Fruit fly (Drosophila melanogaster): ENCODE data around the gene CG10405.

CG10405 gene

DNA sequence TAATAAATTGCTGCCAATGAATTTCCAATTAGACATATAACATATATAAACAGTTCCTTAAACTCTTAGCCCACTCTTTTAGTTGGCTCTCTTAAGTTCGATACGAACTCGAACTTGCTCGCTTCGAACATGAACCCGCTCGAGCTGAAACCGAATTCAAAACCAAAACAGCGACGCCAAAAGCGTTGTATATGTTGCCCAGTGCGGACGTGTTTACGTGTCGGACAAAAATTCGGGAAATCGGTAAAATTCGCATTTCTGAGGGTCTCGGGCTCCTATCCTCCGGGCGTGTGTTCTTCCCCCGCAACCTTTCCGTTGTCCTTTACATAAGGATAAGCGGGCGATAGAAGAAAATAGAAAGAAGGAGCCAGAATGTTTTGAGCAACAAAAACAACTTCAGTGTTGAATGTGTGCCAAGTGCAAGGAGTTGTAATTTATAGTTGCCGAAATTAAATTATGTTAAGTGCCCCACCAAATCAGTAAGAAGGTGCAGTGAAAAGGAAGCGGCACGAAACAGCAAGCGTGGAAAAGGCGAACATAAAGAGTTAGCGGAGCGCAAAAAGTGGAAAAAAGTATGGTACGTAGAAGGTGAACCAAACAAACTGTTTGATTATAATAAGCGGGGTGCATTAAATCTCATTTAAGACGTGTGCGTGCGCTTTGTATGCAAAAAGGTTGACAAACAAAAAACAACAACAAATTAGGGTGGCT, 48.5 kb downstream of the CG10405 start, which contains the start of gene CG42342 (continued):
- no peak for TF ChIP-seq CG10274 (GFP tag; optimal IDR thresholded peaks at IDR 0.05)
- TF ChIP-seq gcm (GFP tag; optimal IDR thresholded peaks at IDR 0.05): peak; percentile 38
- TF ChIP-seq D19A (tag; optimal IDR thresholded peaks at IDR 0.05): peak; percentile 3
- peak; percentile 6 for TF ChIP-seq Fer1 (GFP tag; optimal IDR thresholded peaks at IDR 0.05)
- no peak for TF ChIP-seq CG16779 (GFP tag; IDR thresholded peaks at IDR 0.05)
- TF ChIP-seq Bgb (GFP tag; IDR thresholded peaks at IDR 0.05; ENCODE audit: partially characterized antibody): peak; percentile 45; the same call in 1 of the 2 replicates
- no peak for TF ChIP-seq Chrac-16 (GFP tag; optimal IDR thresholded peaks at IDR 0.05)
- TF ChIP-seq eve (GFP tag; optimal IDR thresholded peaks at IDR 0.05): peak in 1 of 2 experiments; percentile 11
- peak; percentile 89 for TF ChIP-seq Jarid2 (GFP tag; optimal IDR thresholded peaks at IDR 0.05)
- no peak for TF ChIP-seq CG17328 (GFP tag; IDR thresholded peaks at IDR 0.05)
- no peak for TF ChIP-seq slbo (GFP tag; IDR thresholded peaks at IDR 0.05)
- no peak for TF ChIP-seq dmrt11E (tag; optimal IDR thresholded peaks at IDR 0.05)
- TF ChIP-seq CG2129 (GFP tag; IDR thresholded peaks at IDR 0.05; ENCODE audit: partially characterized antibody): no peak
- no peak for TF ChIP-seq Lpt (GFP tag; optimal IDR thresholded peaks at IDR 0.05)
- no peak for TF ChIP-seq hkb (optimal IDR thresholded peaks at IDR 0.05)
- TF ChIP-seq hkb (GFP tag; IDR thresholded peaks at IDR 0.05): 0 out of 2 replicates have a peak, but pooled peaks have one; percentile 10
- no peak for TF ChIP-seq CG8290 (GFP tag; optimal IDR thresholded peaks at IDR 0.05)
- TF ChIP-seq CG8290 (tag; optimal IDR thresholded peaks at IDR 0.05): peak in 1 of 2 experiments; percentile 40
- no peak for TF ChIP-seq CG32772 (GFP tag; IDR thresholded peaks at IDR 0.05)
- TF ChIP-seq Opbp (GFP tag; IDR thresholded peaks at IDR 0.05; ENCODE audit: partially characterized antibody): peak; percentile 49; the same call in 2 of the 3 replicates
- TF ChIP-seq CG5180 (GFP tag; optimal IDR thresholded peaks at IDR 0.05): peak; percentile 99

- no peak for TF ChIP-seq Optix (GFP tag; IDR thresholded peaks at IDR 0.05)
- no peak for TF ChIP-seq crol (GFP tag; IDR thresholded peaks at IDR 0.05)
- peak; percentile 98 for TF ChIP-seq CG8281 (tag; optimal IDR thresholded peaks at IDR 0.05)
- no peak for TF ChIP-seq fd64A (GFP tag; optimal IDR thresholded peaks at IDR 0.05)
- TF ChIP-seq disco-r (GFP tag; optimal IDR thresholded peaks at IDR 0.05): no peak
- no peak for TF ChIP-seq pan (optimal IDR thresholded peaks at IDR 0.05)
- TF ChIP-seq pan (GFP tag; optimal IDR thresholded peaks at IDR 0.05 in 1 of 2, IDR thresholded peaks at IDR 0.05 in 1 of 2): peak in 1 of 2 experiments; percentile 17
- no peak for TF ChIP-seq CG31441 (GFP tag; IDR thresholded peaks at IDR 0.05)
- TF ChIP-seq Dip3 (GFP tag; optimal IDR thresholded peaks at IDR 0.05): no peak
- no peak for TF ChIP-seq wor (GFP tag; IDR thresholded peaks at IDR 0.05)
- TF ChIP-seq CG17361 (GFP tag; IDR thresholded peaks at IDR 0.05): no peak
- no peak for TF ChIP-seq abd-A (tag; optimal IDR thresholded peaks at IDR 0.05)
- no peak for TF ChIP-seq Ptx1 (GFP tag; IDR thresholded peaks at IDR 0.05)
- no peak for TF ChIP-seq CG9437 (GFP tag; optimal IDR thresholded peaks at IDR 0.05)
- no peak for TF ChIP-seq cato (GFP tag; optimal IDR thresholded peaks at IDR 0.05; ENCODE audit: borderline replicate concordance)
These were observed 50.2 kb downstream of the CG10405 start for dm6 chr3R:16504541-16504940.
